Worm (Caenorhabditis elegans) whole organism, L2 larva: ENCODE measurements around the gene C02F5.2.

ENCODE experiments used
- C34F6.9 ChIP-seq: fragments of 150-350 bp; optimal IDR thresholded peaks from 2 replicates; lab custom pipeline; 2014; ENCODE audit warnings: missing biosample characterization, missing genetic modification characterization
- Y55F3AM.14 ChIP-seq: fragments of 200-800 bp; sonication (Bioruptor generic); optimal IDR thresholded peaks from 2 replicates; lab custom pipeline; 2018; ENCODE audit warnings: mild to moderate bottlenecking, missing genetic modification characterization, missing compliant biosample characterization
- ZK546.5 ChIP-seq: sonication (generic microtip); optimal IDR thresholded peaks from 2 replicates; lab custom pipeline; 2017; ENCODE audit warnings: missing biosample characterization, missing genetic modification characterization
- alr-1 ChIP-seq: fragments of 150-350 bp; optimal IDR thresholded peaks from 2 replicates; lab custom pipeline; 2014; ENCODE audit warnings: missing biosample characterization, missing genetic modification characterization
- aly-2 ChIP-seq: fragments of 150-350 bp; optimal IDR thresholded peaks from 2 replicates; lab custom pipeline; 2014; ENCODE audit warnings: missing biosample characterization, missing genetic modification characterization
- ama-1 ChIP-seq: fragments of 150-350 bp; optimal IDR thresholded peaks from 2 replicates; lab custom pipeline; 2018; ENCODE audit warnings: inconsistent platforms
- blmp-1 ChIP-seq: sonication (generic microtip); optimal IDR thresholded peaks from 2 replicates; lab custom pipeline; 2017; ENCODE audit warnings: missing genetic modification characterization, mild to moderate bottlenecking, missing compliant biosample characterization, antibody characterized with exemption, moderate library complexity; ENCODE audit not compliant: insufficient read depth
- ceh-16 ChIP-seq: fragments of 150-350 bp; optimal IDR thresholded peaks from 2 replicates; lab custom pipeline; 2014; ENCODE audit warnings: missing biosample characterization, missing genetic modification characterization
- ceh-82 ChIP-seq: fragments of 150-350 bp; optimal IDR thresholded peaks from 2 replicates; lab custom pipeline; 2014; ENCODE audit warnings: missing biosample characterization, missing genetic modification characterization
- dmd-4 ChIP-seq: sonication (generic microtip); optimal IDR thresholded peaks from 2 replicates; lab custom pipeline; 2017; ENCODE audit warnings: missing biosample characterization, missing genetic modification characterization
- elt-3 ChIP-seq: sonication (generic microtip); optimal IDR thresholded peaks from 2 replicates; lab custom pipeline; 2017; ENCODE audit warnings: missing biosample characterization, missing genetic modification characterization
- fos-1 ChIP-seq: fragments of 150-350 bp; optimal IDR thresholded peaks from 2 replicates; lab custom pipeline; 2014; ENCODE audit warnings: missing biosample characterization, missing genetic modification characterization
- gmeb-1 ChIP-seq: fragments of 150-350 bp; optimal IDR thresholded peaks from 2 replicates; lab custom pipeline; 2014; ENCODE audit warnings: missing biosample characterization, missing genetic modification characterization
- lsy-2 ChIP-seq, 2 experiments: fragments of 150-350 bp in 1 of 2; sonication (generic microtip) in 1 of 2; optimal IDR thresholded peaks; 2 replicates each; lab custom pipeline; 2014 to 2017; ENCODE audit warnings: missing biosample characterization in 2 of 2, missing genetic modification characterization in 2 of 2
- mab-5 ChIP-seq: fragments of 150-350 bp; optimal IDR thresholded peaks from 2 replicates; lab custom pipeline; 2014; ENCODE audit warnings: missing biosample characterization, missing genetic modification characterization
- mbf-1 ChIP-seq: sonication (generic microtip); optimal IDR thresholded peaks from 2 replicates; lab custom pipeline; 2017; ENCODE audit warnings: missing biosample characterization, missing genetic modification characterization
- nhr-10 ChIP-seq: sonication (generic microtip); optimal IDR thresholded peaks from 2 replicates; lab custom pipeline; 2017; ENCODE audit warnings: missing biosample characterization, missing genetic modification characterization
- nhr-129 ChIP-seq: fragments of 150-350 bp; optimal IDR thresholded peaks from 2 replicates; lab custom pipeline; 2014; ENCODE audit warnings: missing biosample characterization, missing genetic modification characterization
- nhr-23 ChIP-seq: fragments of 150-350 bp; optimal IDR thresholded peaks from 2 replicates; lab custom pipeline; 2014; ENCODE audit warnings: missing biosample characterization, missing genetic modification reagents, missing genetic modification characterization
- nhr-237 ChIP-seq: fragments of 150-350 bp; optimal IDR thresholded peaks from 2 replicates; lab custom pipeline; 2014; ENCODE audit warnings: missing biosample characterization, missing genetic modification characterization
- nhr-25 ChIP-seq: fragments of 150-350 bp; sonication (generic microtip); optimal IDR thresholded peaks from 3 replicates; lab custom pipeline; 2014; ENCODE audit warnings: missing biosample characterization, missing genetic modification characterization
- nhr-77 ChIP-seq: fragments of 150-350 bp; optimal IDR thresholded peaks from 2 replicates; lab custom pipeline; 2014; ENCODE audit warnings: missing biosample characterization, missing genetic modification characterization
- peb-1 ChIP-seq: fragments of 150-350 bp; optimal IDR thresholded peaks from 2 replicates; lab custom pipeline; 2014; ENCODE audit warnings: missing biosample characterization, missing genetic modification characterization
- sem-4 ChIP-seq: fragments of 150-350 bp; optimal IDR thresholded peaks from 2 replicates; lab custom pipeline; 2014; ENCODE audit warnings: missing biosample characterization, missing genetic modification reagents, missing genetic modification characterization
- skn-1 ChIP-seq: sonication (generic microtip); optimal IDR thresholded peaks from 2 replicates; lab custom pipeline; 2017; ENCODE audit warnings: missing biosample characterization, missing genetic modification characterization
- sma-9 ChIP-seq, 2 experiments: fragments of 150-350 bp in 1 of 2; sonication (generic microtip) in 1 of 2; optimal IDR thresholded peaks; 2 replicates each; lab custom pipeline; 2014 to 2016; ENCODE audit warnings: missing genetic modification characterization in 2 of 2, mild to moderate bottlenecking in 1 of 2, missing biosample characterization in 1 of 2, missing compliant biosample characterization in 1 of 2, missing genetic modification reagents in 1 of 2, moderate library complexity in 1 of 2
- snpc-4 ChIP-seq: fragments of 150-350 bp; optimal IDR thresholded peaks from 2 replicates; lab custom pipeline; 2014; ENCODE audit warnings: missing biosample characterization, missing genetic modification characterization
- unc-39 ChIP-seq: fragments of 150-350 bp; optimal IDR thresholded peaks from 2 replicates; lab custom pipeline; 2014; ENCODE audit warnings: missing biosample characterization, missing genetic modification characterization
- unc-55 ChIP-seq: fragments of 150-350 bp; sonication (generic microtip); optimal IDR thresholded peaks from 3 replicates; lab custom pipeline; 2014; ENCODE audit warnings: missing biosample characterization, missing genetic modification reagents, missing genetic modification characterization
- zag-1 ChIP-seq: fragments of 150-350 bp; optimal IDR thresholded peaks from 2 replicates; lab custom pipeline; 2014; ENCODE audit warnings: missing biosample characterization, missing genetic modification characterization
- ztf-1 ChIP-seq: fragments of 200-800 bp; sonication (Bioruptor generic); conservative IDR thresholded peaks from 2 replicates; pipeline ENCODE4 v1.3.6; 2022; ENCODE audit warnings: missing genetic modification characterization, missing compliant biosample characterization
- ztf-4 ChIP-seq: fragments of 150-350 bp; optimal IDR thresholded peaks from 2 replicates; lab custom pipeline; 2014; ENCODE audit warnings: missing biosample characterization, missing genetic modification characterization

Gene C02F5.2

DNA sequence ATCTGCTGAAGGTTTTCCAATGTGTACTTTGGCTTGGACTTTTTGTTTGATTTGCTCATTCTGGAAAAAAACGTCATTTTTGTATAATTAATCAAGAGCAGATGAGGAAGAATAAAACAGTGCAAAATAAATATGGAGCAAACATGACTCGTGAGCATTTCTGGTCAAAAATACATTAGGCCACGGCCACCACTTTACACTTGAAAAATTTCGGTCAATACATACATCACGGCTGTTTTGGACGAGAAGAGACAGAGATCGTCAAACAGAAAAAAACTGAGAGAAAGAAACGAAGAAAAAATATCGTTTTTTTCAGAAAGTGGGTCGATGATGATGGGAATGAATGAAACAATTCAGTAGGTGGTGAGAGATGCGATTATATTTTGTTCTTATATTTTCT, 18.9 kb downstream of the C02F5.2 start, which contains the start of the genes F09G8.7 and crn-7:
TSS of gene F09G8.7 (minus strand) at position 60 of the 400 bp plus-strand sequence.
TSS of gene crn-7 (plus strand) at position 236 of the 400 bp plus-strand sequence.
- TF ChIP-seq Y55F3AM.14 (GFP tag; lab: Kevin White, UChicago) = no peak
- peak; percentile 20 for TF ChIP-seq fos-1 (tag; lab: Kevin White, UChicago)
- TF ChIP-seq nhr-129 (tag; lab: Kevin White, UChicago) = peak; percentile 51
- peak; percentile 64 for TF ChIP-seq C34F6.9
- peak; percentile 8 for TF ChIP-seq unc-55 (GFP tag; lab: Kevin White, UChicago)
- TF ChIP-seq lsy-2 (tag; optimal IDR thresholded peaks at IDR 0.05; lab: Kevin White, UChicago) = peak in 1 of 2 experiments; percentile 47

- TF ChIP-seq nhr-25 (tag; lab: Kevin White, UChicago) (no peak), ceh-16 (no peak), sma-9 (GFP tag; optimal IDR thresholded peaks at IDR 0.05; lab: Kevin White, UChicago) (no peak), sma-9 (tag; optimal IDR thresholded peaks at IDR 0.05; lab: Kevin White, UChicago) (no peak), lsy-2 (tag; optimal IDR thresholded peaks at IDR 0.05; lab: Kevin White, UChicago) (no peak), nhr-237 (tag; lab: Kevin White, UChicago) (no peak)
These were observed 22.3 kb downstream of the C02F5.2 start, which contains the start of the genes mps-4 and F09G8.10 for ce11 chrIII:8271676-8272225. Gene mps-4 (minus strand): TSS chrIII:8271776. Gene F09G8.10 (minus strand): TSS chrIII:8272175.

- TF ChIP-seq alr-1 (tag; lab: Kevin White, UChicago) (no peak), skn-1 (tag; lab: Kevin White, UChicago) (no peak), nhr-10 (no peak), ama-1 (lab: Kevin White, UChicago) (no peak)
These were observed 26.5 kb downstream of the C02F5.2 start, which contains the start of gene clec-160 for ce11 chrIII:8275871-8276270. Gene clec-160 (minus strand): TSS chrIII:8275971.

DNA sequence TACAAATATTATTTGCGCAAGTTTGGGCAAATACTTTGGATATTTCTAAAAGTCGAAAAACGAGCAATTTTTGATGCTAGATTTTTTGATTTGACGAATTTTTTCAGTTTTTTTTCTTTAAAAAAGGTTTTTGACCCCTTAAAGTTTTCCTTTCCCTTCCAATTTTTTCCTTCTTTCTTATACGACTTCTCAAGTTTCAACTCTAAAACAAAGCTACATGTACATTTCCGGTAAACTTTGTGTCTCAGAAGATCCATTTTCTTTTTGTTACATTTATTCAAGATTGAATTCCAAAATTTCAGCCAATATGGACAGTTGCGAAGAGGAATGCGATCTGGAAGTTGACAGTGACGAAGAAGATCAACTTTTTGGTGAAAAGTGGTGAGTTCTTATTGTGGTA, 29.4 kb downstream of the C02F5.2 start, which contains the start of gene mig-10:
TSS of gene mig-10 (plus strand) at position 301 of the 400 bp plus-strand sequence.
- no peak for TF ChIP-seq snpc-4
- TF ChIP-seq mab-5 (tag; lab: Kevin White, UChicago) = no peak
- no peak for TF ChIP-seq nhr-77 (tag; lab: Kevin White, UChicago)
- no peak for TF ChIP-seq C34F6.9
- no peak for TF ChIP-seq ztf-1 (GFP tag; lab: Robert Waterston, UW)
- no peak for TF ChIP-seq ZK546.5 (tag; lab: Kevin White, UChicago)
- TF ChIP-seq peb-1 = no peak
- TF ChIP-seq aly-2 (tag; lab: Kevin White, UChicago) = no peak
- TF ChIP-seq nhr-23 = no peak
- TF ChIP-seq sem-4 (tag; lab: Kevin White, UChicago) = no peak
- TF ChIP-seq ztf-4 (tag; lab: Kevin White, UChicago) = no peak
- no peak for TF ChIP-seq zag-1 (tag; lab: Kevin White, UChicago)
- no peak for TF ChIP-seq gmeb-1
- TF ChIP-seq mbf-1 (tag; lab: Kevin White, UChicago) = no peak
- TF ChIP-seq fos-1 (tag; lab: Kevin White, UChicago) = no peak
- TF ChIP-seq unc-39 (tag; lab: Kevin White, UChicago) = no peak
- TF ChIP-seq alr-1 (tag; lab: Kevin White, UChicago) = no peak

- TF ChIP-seq nhr-77 (tag; lab: Kevin White, UChicago) (no peak), blmp-1 (tag; lab: Kevin White, UChicago) (no peak), dmd-4 (no peak), elt-3 (tag; lab: Kevin White, UChicago) (no peak), mbf-1 (tag; lab: Kevin White, UChicago) (no peak), peb-1 (no peak), alr-1 (tag; lab: Kevin White, UChicago) (no peak), aly-2 (tag; lab: Kevin White, UChicago) (no peak)
- TF ChIP-seq, all 48 proteins: peak for 0
These were observed 30.1 kb downstream of the C02F5.2 start for ce11 chrIII:8279567-8279966.

DNA sequence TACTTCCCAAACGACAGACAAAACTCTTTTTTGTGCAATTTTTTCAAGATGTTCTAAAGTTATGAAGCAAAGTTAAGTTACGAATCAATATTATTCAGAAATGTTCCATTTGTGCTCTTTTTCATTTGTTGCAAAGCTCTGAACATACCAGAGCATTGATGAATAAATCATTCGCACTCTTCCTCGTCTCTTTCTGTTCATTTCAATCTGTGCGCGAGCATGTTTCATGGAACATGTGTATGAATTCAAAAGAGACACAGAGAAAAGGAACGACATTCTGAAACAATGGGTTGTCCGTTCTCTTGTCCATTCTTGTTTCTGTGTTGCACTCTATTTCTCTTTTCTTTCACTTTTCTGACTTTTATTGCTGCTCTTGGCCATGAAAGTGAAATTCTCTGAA, 30.9 kb downstream of the C02F5.2 start:
- TF ChIP-seq ceh-82 (tag; lab: Kevin White, UChicago) (no peak), C34F6.9 (peak; percentile 1)
